Worm (Caenorhabditis elegans) whole organism, late embryonic: Measurements from ENCODE around the gene end-1.

ENCODE experiments used
- C08G9.2 ChIP-seq: sonication (generic microtip); optimal IDR thresholded peaks from 2 replicates; lab custom pipeline; 2016; ENCODE audit warnings: mild to moderate bottlenecking, missing genetic modification characterization, moderate library complexity, missing compliant biosample characterization
- C38D4.7 ChIP-seq: fragments of 200-800 bp; sonication (Bioruptor generic); optimal IDR thresholded peaks from 2 replicates; lab custom pipeline; 2018; ENCODE audit warnings: mild to moderate bottlenecking, missing genetic modification characterization, moderate library complexity, missing compliant biosample characterization
- F13H6.1 ChIP-seq: sonication (generic microtip); optimal IDR thresholded peaks from 2 replicates; lab custom pipeline; 2016; ENCODE audit warnings: missing genetic modification characterization, missing compliant biosample characterization
- K02D7.2 ChIP-seq: sonication (generic microtip); optimal IDR thresholded peaks from 2 replicates; lab custom pipeline; 2017; ENCODE audit warnings: mild to moderate bottlenecking, missing genetic modification characterization, missing compliant biosample characterization
- ahr-1 ChIP-seq: sonication (generic microtip); optimal IDR thresholded peaks from 2 replicates; lab custom pipeline; 2016; ENCODE audit warnings: missing genetic modification characterization, missing compliant biosample characterization
- ama-1 ChIP-seq: fragments of 150-350 bp; optimal IDR thresholded peaks from 2 replicates; lab custom pipeline; 2014
- ceh-14 ChIP-seq: sonication (generic microtip); optimal IDR thresholded peaks from 2 replicates; lab custom pipeline; 2016; ENCODE audit warnings: missing genotype, missing genetic modification characterization, missing compliant biosample characterization
- ceh-18 ChIP-seq: sonication (generic microtip); optimal IDR thresholded peaks from 2 replicates; lab custom pipeline; 2016; ENCODE audit warnings: missing genetic modification characterization, missing compliant biosample characterization
- ceh-2 ChIP-seq: sonication (generic microtip); optimal IDR thresholded peaks from 2 replicates; lab custom pipeline; 2016; ENCODE audit warnings: missing genotype, missing genetic modification characterization, missing compliant biosample characterization
- ceh-24 ChIP-seq: sonication (generic microtip); optimal IDR thresholded peaks from 2 replicates; lab custom pipeline; 2016; ENCODE audit warnings: mild to moderate bottlenecking, missing genetic modification characterization, missing compliant biosample characterization
- ceh-45 ChIP-seq: fragments of 200-800 bp; sonication (Bioruptor generic); IDR thresholded peaks from 2 replicates; pipeline ENCODE4 v1.3.6; 2022; ENCODE audit warnings: missing genetic modification reagents, missing genetic modification characterization, missing compliant biosample characterization
- ceh-9 ChIP-seq: sonication (generic microtip); optimal IDR thresholded peaks from 2 replicates; lab custom pipeline; 2016; ENCODE audit warnings: mild to moderate bottlenecking, missing genetic modification characterization, inconsistent platforms, missing compliant biosample characterization
- che-1 ChIP-seq: sonication (generic microtip); optimal IDR thresholded peaks from 2 replicates; lab custom pipeline; 2016; ENCODE audit warnings: mild to moderate bottlenecking, missing genetic modification characterization, missing compliant biosample characterization
- dmd-4 ChIP-seq: sonication (generic microtip); optimal IDR thresholded peaks from 2 replicates; lab custom pipeline; 2016; ENCODE audit warnings: borderline replicate concordance, missing genetic modification characterization, missing compliant biosample characterization
- elt-4 ChIP-seq: sonication (generic microtip); optimal IDR thresholded peaks from 2 replicates; lab custom pipeline; 2016; ENCODE audit warnings: missing genetic modification characterization, missing compliant biosample characterization
- ets-4 ChIP-seq: sonication (generic microtip); optimal IDR thresholded peaks from 2 replicates; lab custom pipeline; 2016; ENCODE audit warnings: missing genetic modification characterization, missing compliant biosample characterization
- eyg-1 ChIP-seq: sonication (generic microtip); optimal IDR thresholded peaks from 2 replicates; lab custom pipeline; 2016; ENCODE audit warnings: missing genotype, missing genetic modification characterization, missing compliant biosample characterization
- fax-1 ChIP-seq: sonication (generic microtip); optimal IDR thresholded peaks from 2 replicates; lab custom pipeline; 2016; ENCODE audit warnings: missing genotype, missing genetic modification characterization, missing compliant biosample characterization
- fkh-10 ChIP-seq: fragments of 150-350 bp; optimal IDR thresholded peaks from 2 replicates; lab custom pipeline; 2014; ENCODE audit warnings: missing biosample characterization, missing genetic modification reagents, missing genetic modification characterization
- fkh-6 ChIP-seq: sonication (generic microtip); optimal IDR thresholded peaks from 2 replicates; lab custom pipeline; 2016; ENCODE audit warnings: missing genetic modification characterization, missing compliant biosample characterization
- gmeb-2 ChIP-seq: sonication (generic microtip); optimal IDR thresholded peaks from 2 replicates; lab custom pipeline; 2016; ENCODE audit warnings: missing genetic modification characterization, inconsistent platforms, missing compliant biosample characterization
- hlh-13 ChIP-seq: fragments of 200-800 bp; sonication (Bioruptor generic); optimal IDR thresholded peaks from 2 replicates; lab custom pipeline; 2018; ENCODE audit warnings: mild to moderate bottlenecking, missing genetic modification characterization, missing compliant biosample characterization
- hlh-15 ChIP-seq: sonication (generic microtip); optimal IDR thresholded peaks from 2 replicates; lab custom pipeline; 2016; ENCODE audit warnings: missing genetic modification characterization, missing compliant biosample characterization
- hlh-6 ChIP-seq: sonication (generic microtip); optimal IDR thresholded peaks from 2 replicates; lab custom pipeline; 2016; ENCODE audit warnings: missing genotype, missing genetic modification characterization, missing compliant biosample characterization
- lim-6 ChIP-seq: sonication (generic microtip); optimal IDR thresholded peaks from 2 replicates; lab custom pipeline; 2016; ENCODE audit warnings: missing genetic modification characterization, missing compliant biosample characterization
- lin-11 ChIP-seq: fragments of 200-800 bp; sonication (Bioruptor generic); optimal IDR thresholded peaks from 2 replicates; lab custom pipeline; 2018; ENCODE audit warnings: mild to moderate bottlenecking, missing genetic modification characterization, missing compliant biosample characterization
- mec-3 ChIP-seq: sonication (generic microtip); optimal IDR thresholded peaks from 2 replicates; lab custom pipeline; 2016; ENCODE audit warnings: borderline replicate concordance, missing genetic modification characterization, missing compliant biosample characterization
- nfya-1 ChIP-seq: sonication (generic microtip); optimal IDR thresholded peaks from 2 replicates; lab custom pipeline; 2017; ENCODE audit warnings: missing genetic modification characterization, mild to moderate bottlenecking, missing compliant biosample characterization, antibody characterized with exemption, moderate library complexity
- nhr-11 ChIP-seq: fragments of 150-350 bp; optimal IDR thresholded peaks from 2 replicates; lab custom pipeline; 2014; ENCODE audit warnings: missing biosample characterization, missing genetic modification characterization
- odd-2 ChIP-seq: sonication (generic microtip); optimal IDR thresholded peaks from 2 replicates; lab custom pipeline; 2017; ENCODE audit warnings: antibody characterized with exemption, mild to moderate bottlenecking, missing genetic modification characterization, missing compliant biosample characterization
- pha-2 ChIP-seq: sonication (generic microtip); optimal IDR thresholded peaks from 2 replicates; lab custom pipeline; 2017; ENCODE audit warnings: mild to moderate bottlenecking, missing genetic modification characterization, missing compliant biosample characterization
- pqm-1 ChIP-seq: sonication (generic microtip); optimal IDR thresholded peaks from 2 replicates; lab custom pipeline; 2016; ENCODE audit warnings: missing genetic modification characterization, missing compliant biosample characterization
- pros-1 ChIP-seq: fragments of 150-350 bp; optimal IDR thresholded peaks from 2 replicates; lab custom pipeline; 2014; ENCODE audit warnings: missing biosample characterization, missing genetic modification reagents, missing genetic modification characterization
- sdc-2 ChIP-seq: sonication (generic microtip); optimal IDR thresholded peaks from 2 replicates; lab custom pipeline; 2016; ENCODE audit warnings: missing genotype, missing genetic modification characterization, missing compliant biosample characterization
- syd-9 ChIP-seq: sonication (generic microtip); optimal IDR thresholded peaks from 2 replicates; lab custom pipeline; 2016; ENCODE audit warnings: mild to moderate bottlenecking, missing genetic modification characterization, moderate library complexity, missing compliant biosample characterization
- tbx-2 ChIP-seq: sonication (generic microtip); optimal IDR thresholded peaks from 2 replicates; lab custom pipeline; 2016; ENCODE audit warnings: missing genetic modification characterization, missing compliant biosample characterization
- tbx-7 ChIP-seq: sonication (generic microtip); optimal IDR thresholded peaks from 2 replicates; lab custom pipeline; 2016; ENCODE audit warnings: missing genotype, missing genetic modification characterization, missing compliant biosample characterization
- unc-3 ChIP-seq, 2 experiments: fragments of 200-800 bp in 1 of 2; sonication (Bioruptor generic) in 1 of 2; sonication (generic microtip) in 1 of 2; conservative IDR thresholded peaks in 1 of 2; optimal IDR thresholded peaks in 1 of 2; 2 replicates each; pipeline versions ENCODE4 v1.3.6 to Lab custom; 2016 to 2022; ENCODE audit warnings: missing compliant biosample characterization in 2 of 2, missing genetic modification characterization in 2 of 2, missing genetic modification reagents in 1 of 2
- unc-42 ChIP-seq: sonication (generic microtip); optimal IDR thresholded peaks from 2 replicates; lab custom pipeline; 2016; ENCODE audit warnings: missing genotype, missing genetic modification characterization, missing compliant biosample characterization
- unc-55 ChIP-seq: sonication (generic microtip); optimal IDR thresholded peaks from 2 replicates; lab custom pipeline; 2017; ENCODE audit warnings: missing biosample characterization, missing genetic modification reagents, missing genetic modification characterization

end-1 gene

DNA sequence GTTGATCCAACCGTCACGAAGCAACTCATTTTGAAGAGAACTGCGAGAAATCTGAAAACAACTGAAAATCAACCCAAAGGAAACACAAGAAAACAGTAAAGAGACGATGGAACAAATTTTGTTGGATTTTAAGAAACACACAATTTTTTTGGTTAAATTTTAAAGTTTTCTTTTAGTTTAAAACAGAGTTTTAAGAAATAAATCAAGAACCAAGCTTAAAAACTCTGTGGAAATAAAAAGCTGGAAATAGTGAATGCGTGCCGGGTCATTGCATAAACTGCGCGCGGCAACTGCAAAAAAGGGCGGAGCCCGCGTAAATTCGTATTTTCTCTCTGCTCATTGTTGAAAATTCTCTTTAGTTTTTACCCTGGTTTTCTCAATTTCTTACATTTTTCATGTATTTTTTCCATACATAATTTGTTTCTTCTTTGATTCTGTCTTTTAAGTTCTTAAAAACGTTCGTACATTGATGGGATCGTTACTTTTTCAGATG is 23.0 kb upstream of the end-1 start, which contains the start of the genes algn-13 and R10D12.13 (continued):
- TF ChIP-seq K02D7.2 (tag; lab: Kevin White, UChicago) (peak; percentile 75), dmd-4 (peak; percentile 72), tbx-2 (tag; lab: Kevin White, UChicago) (peak; percentile 90), fkh-6 (peak; percentile 77), ceh-9 (no peak), ceh-24 (peak; percentile 58), ceh-18 (tag; lab: Kevin White, UChicago) (peak; percentile 45), ceh-14 (peak; percentile 90), ceh-45 (GFP tag; lab: Robert Waterston, UW) (peak; percentile 51; the same call in 1 of the 2 replicates), unc-42 (tag; lab: Kevin White, UChicago) (peak; percentile 46), nfya-1 (tag; lab: Kevin White, UChicago) (peak; percentile 78), C38D4.7 (GFP tag; lab: Kevin White, UChicago) (peak; percentile 77), pros-1 (tag; lab: Kevin White, UChicago) (no peak), syd-9 (tag; lab: Kevin White, UChicago) (peak; percentile 56), fax-1 (tag; lab: Kevin White, UChicago) (peak; percentile 76), tbx-7 (peak; percentile 31), elt-4 (tag; lab: Kevin White, UChicago) (no peak), lim-6 (tag; lab: Kevin White, UChicago) (peak; percentile 32), hlh-15 (tag; lab: Kevin White, UChicago) (peak; percentile 53), mec-3 (tag; lab: Kevin White, UChicago) (peak; percentile 1), C08G9.2 (peak; percentile 73), sdc-2 (tag; lab: Kevin White, UChicago) (peak; percentile 69), ets-4 (peak; percentile 10), hlh-13 (GFP tag; lab: Kevin White, UChicago) (peak; percentile 66), hlh-6 (tag; lab: Kevin White, UChicago) (peak; percentile 81), nhr-11 (no peak), pha-2 (tag; lab: Kevin White, UChicago) (peak; percentile 79), ceh-2 (tag; lab: Kevin White, UChicago) (peak; percentile 84)

DNA sequence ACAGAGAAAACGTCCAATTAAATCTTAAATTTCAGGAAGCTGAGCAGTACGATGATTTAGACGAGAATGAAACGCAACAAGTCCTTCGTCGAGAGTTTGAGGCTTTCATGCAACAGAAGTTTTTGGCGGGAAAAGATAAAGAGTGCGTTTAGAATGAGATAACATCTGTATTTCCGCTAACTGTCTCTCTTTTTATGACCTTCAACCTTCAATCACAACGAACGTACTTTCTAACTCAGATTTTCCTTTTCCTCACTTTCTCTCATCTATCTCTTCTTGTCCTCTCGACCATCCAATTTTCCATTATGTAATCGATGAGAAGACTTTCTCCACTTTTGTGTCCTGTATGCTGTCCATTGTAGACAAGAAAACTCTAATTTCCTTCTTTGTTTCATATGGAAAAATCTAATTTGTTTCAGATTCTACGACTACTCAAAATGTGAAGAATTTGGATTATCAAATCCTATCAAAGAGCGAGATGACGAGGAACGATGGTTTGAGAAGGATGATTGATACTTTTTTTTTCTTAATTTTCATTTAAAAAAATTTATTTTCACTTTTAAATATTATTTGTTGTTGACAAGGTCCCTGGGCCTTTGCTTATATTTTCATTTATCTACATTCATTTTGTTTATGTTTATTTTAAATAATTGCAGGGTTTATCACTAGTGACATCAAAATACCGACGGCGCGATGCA is 21.5 kb upstream of the end-1 start, which contains the start of gene sao-1:
TSS of gene sao-1 (plus strand) at position 648 of the 698 bp plus-strand sequence.
- TF ChIP-seq unc-3 (GFP tag; conservative IDR thresholded peaks at IDR 0.05; lab: Robert Waterston, UW) (no peak), unc-3 (tag; optimal IDR thresholded peaks at IDR 0.05; lab: Kevin White, UChicago) (no peak), pros-1 (tag; lab: Kevin White, UChicago) (no peak), pqm-1 (tag; lab: Kevin White, UChicago) (no peak), odd-2 (tag; lab: Kevin White, UChicago) (no peak), elt-4 (tag; lab: Kevin White, UChicago) (no peak), unc-55 (no peak), ets-4 (no peak), F13H6.1 (tag; lab: Kevin White, UChicago) (no peak), ahr-1 (tag; lab: Kevin White, UChicago) (no peak), unc-42 (tag; lab: Kevin White, UChicago) (no peak)

DNA sequence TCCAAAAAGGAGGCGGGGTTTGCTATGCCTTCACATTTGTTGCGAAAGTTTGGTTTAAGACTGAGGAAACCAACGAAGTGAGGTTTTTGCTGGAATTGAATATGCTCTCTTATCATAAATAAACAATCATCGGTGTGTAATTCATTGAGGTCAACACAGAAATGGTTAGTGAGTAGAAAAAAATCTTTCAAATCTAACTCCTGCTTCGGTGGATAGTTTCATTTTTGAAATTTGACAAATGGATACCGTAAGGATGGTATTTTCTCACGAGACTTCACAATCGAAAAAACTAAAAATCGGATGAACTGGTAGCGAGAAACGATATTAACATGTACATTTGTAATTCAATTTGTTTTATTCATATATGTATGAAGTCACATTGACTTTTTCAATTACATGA is 4.1 kb upstream of the end-1 start, which contains the start of gene eol-1:
TSS of gene eol-1 (minus strand) at position 101 of the 400 bp plus-strand sequence.
- TF ChIP-seq nfya-1 (tag; lab: Kevin White, UChicago) (no peak), eyg-1 (tag; lab: Kevin White, UChicago) (no peak), che-1 (no peak), ama-1 (lab: Kevin White, UChicago) (no peak), ahr-1 (tag; lab: Kevin White, UChicago) (no peak), lin-11 (no peak), gmeb-2 (tag; lab: Kevin White, UChicago) (no peak), fkh-10 (GFP tag; lab: Kevin White, UChicago) (no peak)
